Worm (Caenorhabditis elegans): ENCODE data around the gene F14H12.8.
"Not testable (repeated sequence)": the region's sequence is repeated elsewhere in the genome, so short reads cannot be mapped to it uniquely, and the experiment has no call there.

F14H12.8 gene

ce11 chrX:4339332-4339731 lies 25.4 kb downstream of the F14H12.8 start, which contains the start of gene cst-1:
TSS of gene cst-1 (plus strand) at chrX:4339632.
- not testable (repeated sequence) for TF ChIP-seq npax-4 (tag; optimal IDR thresholded peaks at IDR 0.05); sox-2 (GFP tag; IDR thresholded peaks at IDR 0.05); ztf-16 (tag; optimal IDR thresholded peaks at IDR 0.05)

DNA sequence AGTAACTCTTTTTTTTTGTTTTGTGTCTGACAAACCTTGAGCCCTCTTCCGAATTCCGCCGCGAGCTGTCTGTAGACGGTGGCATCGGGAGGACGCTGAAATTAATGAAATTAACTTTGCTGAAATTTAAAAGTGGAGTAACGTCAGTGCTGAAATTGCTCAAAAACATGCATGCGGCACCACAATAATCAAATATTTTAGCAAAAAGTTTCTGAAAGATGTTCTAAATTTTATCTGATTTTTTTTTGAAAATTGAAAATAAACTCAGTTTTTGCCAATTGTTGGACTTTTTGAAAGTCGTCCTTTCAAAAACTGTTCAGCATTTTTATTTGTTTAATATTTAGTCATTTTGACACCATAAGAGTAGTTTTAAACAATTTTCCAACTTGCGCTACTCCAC lies 28.8 kb downstream of the F14H12.8 start, which contains the start of gene cst-2:
TSS of gene cst-2 (minus strand) at position 101 of the 400 bp plus-strand sequence.
- TF ChIP-seq sox-2 (GFP tag; IDR thresholded peaks at IDR 0.05); unc-86 (tag; optimal IDR thresholded peaks at IDR 0.05); odd-2 (tag; optimal IDR thresholded peaks at IDR 0.05): not testable (repeated sequence)

DNA sequence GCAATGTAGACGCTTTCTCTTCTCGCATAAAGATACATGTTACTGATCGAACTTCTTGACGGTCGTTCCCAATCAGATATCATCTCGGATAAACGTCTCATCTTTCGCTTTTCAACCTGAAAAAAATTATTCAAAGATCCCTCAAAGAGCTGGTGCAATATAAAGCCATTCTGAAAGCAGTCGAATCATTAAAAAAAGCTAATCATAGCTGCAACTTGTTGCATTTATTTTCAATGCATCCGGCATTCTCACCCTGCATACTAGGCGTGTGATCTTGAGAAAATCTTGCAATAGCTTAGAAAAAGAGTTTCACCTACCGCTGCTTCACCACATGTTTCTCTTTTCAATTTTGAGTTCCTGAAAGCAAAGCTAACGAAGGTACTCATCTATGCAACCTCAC lies 32.5 kb downstream of the F14H12.8 start, which contains the start of gene C24A8.6:
TSS of gene C24A8.6 (minus strand) at position 101 of the 400 bp plus-strand sequence.
- TF ChIP-seq nhr-232 (tag; optimal IDR thresholded peaks at IDR 0.05); hlh-13 (GFP tag; optimal IDR thresholded peaks at IDR 0.05); pqm-1 (tag; optimal IDR thresholded peaks at IDR 0.05): not testable (repeated sequence)

- TF ChIP-seq K02D7.2 (tag; optimal IDR thresholded peaks at IDR 0.05), result no peak
- no peak for TF ChIP-seq unc-86 (tag; optimal IDR thresholded peaks at IDR 0.05)
- TF ChIP-seq pros-1 (tag; optimal IDR thresholded peaks at IDR 0.05), result no peak
- no peak for TF ChIP-seq ztf-16 (tag; optimal IDR thresholded peaks at IDR 0.05)
- no peak for TF ChIP-seq ets-4 (tag; optimal IDR thresholded peaks at IDR 0.05)
- TF ChIP-seq pag-3 (tag; optimal IDR thresholded peaks at IDR 0.05; ENCODE audit: borderline replicate concordance), result no peak
- no peak for TF ChIP-seq ceh-31 (tag; optimal IDR thresholded peaks at IDR 0.05)
- no peak for TF ChIP-seq che-1 (tag; optimal IDR thresholded peaks at IDR 0.05)
- TF ChIP-seq dve-1 (tag; optimal IDR thresholded peaks at IDR 0.05), result no peak
- no peak for TF ChIP-seq nfya-1 (tag; optimal IDR thresholded peaks at IDR 0.05)
- no peak for TF ChIP-seq nhr-11 (tag; optimal IDR thresholded peaks at IDR 0.05)
- no peak for TF ChIP-seq K09A11.1 (tag; optimal IDR thresholded peaks at IDR 0.05; ENCODE audit: insufficient read depth)
- TF ChIP-seq fax-1 (tag; optimal IDR thresholded peaks at IDR 0.05), result no peak
- TF ChIP-seq rnt-1 (tag; optimal IDR thresholded peaks at IDR 0.05), result no peak
- TF ChIP-seq ama-1 (optimal IDR thresholded peaks at IDR 0.05), result no peak
These were observed 36.0 kb downstream of the F14H12.8 start, which contains the start of gene C24A8.5 for ce11 chrX:4328816-4329215. TSS of gene C24A8.5 (minus strand) at chrX:4328916.

DNA sequence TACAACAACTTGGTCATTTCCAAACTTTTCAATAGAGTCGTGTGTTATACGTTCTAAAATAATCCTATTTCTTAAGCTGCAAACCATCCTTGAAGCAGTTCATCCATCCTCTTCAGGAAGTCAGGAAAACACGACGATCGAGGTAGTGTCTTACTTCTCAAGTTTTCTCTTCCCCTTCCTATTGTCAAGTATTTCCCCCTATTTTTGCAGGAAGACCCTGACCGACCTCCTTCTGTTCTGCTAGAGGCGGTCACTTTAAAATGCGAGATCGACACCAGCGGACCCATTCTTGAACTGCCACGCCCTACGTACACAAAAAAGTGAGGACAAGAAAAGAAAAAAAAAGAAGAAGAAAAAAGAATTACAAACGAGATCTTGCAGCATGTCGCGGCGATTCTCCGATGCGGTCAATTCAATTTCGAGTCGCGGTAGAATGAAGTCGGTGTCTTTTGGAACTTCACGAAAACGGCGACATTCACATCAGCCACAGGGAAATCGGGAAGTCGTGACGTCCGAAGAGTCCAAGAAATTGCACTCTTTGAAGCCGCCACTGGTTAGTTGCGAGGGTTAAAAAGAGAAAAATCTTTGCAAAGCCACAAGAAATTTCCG lies 41.8 kb downstream of the F14H12.8 start:
- TF ChIP-seq tbx-7 (tag; optimal IDR thresholded peaks at IDR 0.05) (no peak), unc-42 (tag; optimal IDR thresholded peaks at IDR 0.05) (peak; percentile 58)

DNA sequence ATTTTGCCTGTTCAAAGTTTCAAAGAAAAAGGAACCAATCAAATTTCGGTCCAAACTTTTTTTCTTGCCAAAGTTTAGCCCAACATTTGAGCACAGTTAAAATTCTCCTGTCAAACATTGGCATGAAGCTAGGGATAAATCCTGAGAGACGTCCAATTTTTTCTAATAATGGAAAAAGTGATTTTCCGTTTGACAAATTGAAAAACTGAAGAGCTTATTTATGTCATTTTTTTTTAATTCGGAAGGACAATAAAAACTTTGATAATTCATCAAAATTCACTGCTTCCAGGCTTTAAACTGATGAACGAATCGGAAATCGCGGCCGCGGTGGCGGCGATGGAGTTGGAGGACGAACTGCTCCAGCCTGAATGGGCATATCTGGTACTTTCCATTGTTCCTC lies 44.2 kb downstream of the F14H12.8 start, which contains the start of gene dop-6:
TSS of gene dop-6 (plus strand) at position 301 of the 400 bp plus-strand sequence.
- no peak for TF ChIP-seq pat-9 (tag; optimal IDR thresholded peaks at IDR 0.05)
- TF ChIP-seq pag-3 (tag; optimal IDR thresholded peaks at IDR 0.05; ENCODE audit: borderline replicate concordance), result no peak
- no peak for TF ChIP-seq ceh-14 (tag; optimal IDR thresholded peaks at IDR 0.05)
- no peak for TF ChIP-seq gmeb-2 (tag; optimal IDR thresholded peaks at IDR 0.05)
- TF ChIP-seq ceh-2 (tag; optimal IDR thresholded peaks at IDR 0.05), result no peak
- no peak for TF ChIP-seq eyg-1 (tag; optimal IDR thresholded peaks at IDR 0.05)
- no peak for TF ChIP-seq syd-9 (tag; optimal IDR thresholded peaks at IDR 0.05)
- no peak for TF ChIP-seq ceh-30 (tag; optimal IDR thresholded peaks at IDR 0.05)

DNA sequence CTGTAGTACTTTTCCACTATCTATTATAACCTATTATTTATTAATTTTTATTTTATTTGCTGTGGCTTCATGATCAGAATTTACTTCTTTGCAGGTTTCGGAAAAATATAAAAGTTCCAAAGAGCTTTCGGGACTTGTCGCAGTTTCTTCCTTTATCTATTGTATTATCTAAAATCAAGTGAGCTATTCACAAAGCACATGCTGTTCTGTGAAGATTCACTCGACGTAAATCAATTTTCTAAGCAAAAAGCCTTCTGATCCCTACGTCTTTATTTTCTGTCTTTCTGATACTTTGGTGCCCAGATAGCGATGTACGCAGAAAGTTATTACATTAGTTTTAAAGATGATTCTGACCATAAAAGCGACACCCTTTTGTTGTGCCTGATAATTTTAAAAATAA lies 47.7 kb downstream of the F14H12.8 start:
- TF ChIP-seq unc-42 (tag; optimal IDR thresholded peaks at IDR 0.05) (peak; percentile 36), zip-5 (tag; optimal IDR thresholded peaks at IDR 0.05) (no peak)
